Worm (Caenorhabditis elegans) whole organism, L1 larva: ENCODE data around the gene nhr-273.

Source experiments
- F16B12.6 ChIP-seq: fragments of 150-350 bp; optimal IDR thresholded peaks from 2 replicates; lab custom pipeline; 2014; ENCODE audit warnings: missing biosample characterization, missing genetic modification characterization
- blmp-1 ChIP-seq: fragments of 150-350 bp; optimal IDR thresholded peaks from 2 replicates; lab custom pipeline; 2014; ENCODE audit warnings: missing biosample characterization, missing genetic modification characterization
- fkh-10 ChIP-seq: sonication (generic microtip); optimal IDR thresholded peaks from 2 replicates; lab custom pipeline; 2017; ENCODE audit warnings: missing biosample characterization, missing genetic modification reagents, missing genetic modification characterization
- fos-1 ChIP-seq: fragments of 150-350 bp; optimal IDR thresholded peaks from 2 replicates; lab custom pipeline; 2014; ENCODE audit warnings: missing biosample characterization, missing genetic modification characterization
- lsy-2 ChIP-seq, 2 experiments: fragments of 150-350 bp; optimal IDR thresholded peaks; 2 replicates each; lab custom pipeline; 2014; ENCODE audit warnings: missing biosample characterization in 2 of 2, missing genetic modification characterization in 2 of 2
- nhr-237 ChIP-seq: fragments of 150-350 bp; optimal IDR thresholded peaks from 2 replicates; lab custom pipeline; 2014; ENCODE audit warnings: missing biosample characterization, missing genetic modification characterization
- rnt-1 ChIP-seq: sonication (generic microtip); optimal IDR thresholded peaks from 2 replicates; lab custom pipeline; 2016; ENCODE audit warnings: mild to moderate bottlenecking, missing genetic modification characterization, moderate library complexity, missing compliant biosample characterization
- unc-130 ChIP-seq: fragments of 150-350 bp; optimal IDR thresholded peaks from 2 replicates; lab custom pipeline; 2017; ENCODE audit warnings: missing biosample characterization, missing genetic modification characterization, inconsistent platforms
- zag-1 ChIP-seq: fragments of 150-350 bp; optimal IDR thresholded peaks from 2 replicates; lab custom pipeline; 2014; ENCODE audit warnings: missing biosample characterization, missing genetic modification characterization
- ztf-11 ChIP-seq, 2 experiments: sonication (generic microtip); optimal IDR thresholded peaks; 2 replicates each; lab custom pipeline; 2016 to 2017; ENCODE audit warnings: missing genetic modification characterization in 2 of 2, missing biosample characterization in 1 of 2, missing compliant biosample characterization in 1 of 2
- ztf-4 ChIP-seq: fragments of 150-350 bp; optimal IDR thresholded peaks from 2 replicates; lab custom pipeline; 2014; ENCODE audit warnings: missing biosample characterization, missing genetic modification characterization

- no peak for TF ChIP-seq F16B12.6 (tag; lab: Kevin White, UChicago)
- no peak for TF ChIP-seq ztf-4 (tag; lab: Kevin White, UChicago)
- TF ChIP-seq nhr-237 (tag; lab: Kevin White, UChicago), result no peak
- no peak for TF ChIP-seq blmp-1
- TF ChIP-seq rnt-1 (tag; lab: Kevin White, UChicago), result no peak
- TF ChIP-seq unc-130 (tag; lab: Kevin White, UChicago), result no peak
- TF ChIP-seq ztf-11 (tag; optimal IDR thresholded peaks at IDR 0.05; lab: Kevin White, UChicago), result no peak
- TF ChIP-seq fkh-10 (GFP tag; lab: Kevin White, UChicago), result no peak
- no peak for TF ChIP-seq fos-1 (tag; lab: Kevin White, UChicago)
- TF ChIP-seq lsy-2 (tag; optimal IDR thresholded peaks at IDR 0.05; lab: Kevin White, UChicago), result no peak
- no peak for TF ChIP-seq zag-1
These were observed 19.7 kb downstream of the nhr-273 start for ce11 chrII:4454823-4455222.
